Worm (Caenorhabditis elegans) whole organism, young adult: Measurements from ENCODE around the gene col-96.
A peak's percentile ranks its signal among the peaks of the same experiment; 100 is the strongest.

ENCODE experiments used
- B0261.1 ChIP-seq: sonication (generic microtip); optimal IDR thresholded peaks from 2 replicates; lab custom pipeline; 2016; ENCODE audit warnings: mild to moderate bottlenecking, missing genetic modification characterization, moderate library complexity, missing compliant biosample characterization
- B0336.3 ChIP-seq: fragments of 200-800 bp; sonication (Bioruptor generic); IDR thresholded peaks from 2 replicates; pipeline ENCODE4 v1.3.6; 2022; ENCODE audit warnings: missing genetic modification characterization, missing compliant biosample characterization
- F33H1.4 ChIP-seq: fragments of 200-800 bp; sonication (Bioruptor generic); IDR thresholded peaks from 2 replicates; pipeline ENCODE4 v1.3.6; 2022; ENCODE audit warnings: missing genetic modification reagents, missing genetic modification characterization, missing compliant biosample characterization
- F57A8.1 ChIP-seq: fragments of 200-800 bp; sonication (Bioruptor generic); optimal IDR thresholded peaks from 2 replicates; lab custom pipeline; 2018; ENCODE audit warnings: mild to moderate bottlenecking, missing genetic modification characterization, moderate library complexity, missing compliant biosample characterization
- K12H6.12 ChIP-seq: fragments of 200-800 bp; sonication (Bioruptor generic); optimal IDR thresholded peaks from 2 replicates; lab custom pipeline; 2018; ENCODE audit warnings: mild to moderate bottlenecking, missing genetic modification characterization, missing compliant biosample characterization
- Y79H2A.3 ChIP-seq: fragments of 200-800 bp; sonication (Bioruptor generic); conservative IDR thresholded peaks from 2 replicates; pipeline ENCODE4 v1.3.6; 2022; ENCODE audit warnings: missing genetic modification reagents, missing genetic modification characterization, missing compliant biosample characterization
- ZK185.1 ChIP-seq: sonication (generic microtip); optimal IDR thresholded peaks from 2 replicates; lab custom pipeline; 2016; ENCODE audit warnings: mild to moderate bottlenecking, missing genetic modification characterization, missing compliant biosample characterization; ENCODE audit not compliant: poor library complexity, severe bottlenecking
- attf-5 ChIP-seq: fragments of 200-800 bp; sonication (Bioruptor generic); optimal IDR thresholded peaks from 2 replicates; lab custom pipeline; 2018; ENCODE audit warnings: mild to moderate bottlenecking, missing genetic modification characterization, missing compliant biosample characterization
- bed-1 ChIP-seq: fragments of 200-800 bp; sonication (Bioruptor generic); IDR thresholded peaks from 2 replicates; pipeline ENCODE4 v1.3.6; 2022; ENCODE audit warnings: missing genetic modification reagents, missing genetic modification characterization, missing compliant biosample characterization
- cebp-2 ChIP-seq: fragments of 200-800 bp; sonication (Bioruptor generic); IDR thresholded peaks from 2 replicates; pipeline ENCODE4 v1.3.6; 2022; ENCODE audit warnings: missing genetic modification characterization, missing compliant biosample characterization
- ceh-100 ChIP-seq: fragments of 200-800 bp; sonication (Bioruptor generic); IDR thresholded peaks from 2 replicates; pipeline ENCODE4 v1.3.6; 2022; ENCODE audit warnings: missing genetic modification reagents, missing genetic modification characterization, missing compliant biosample characterization
- ceh-27 ChIP-seq: fragments of 200-800 bp; sonication (Bioruptor generic); optimal IDR thresholded peaks from 2 replicates; lab custom pipeline; 2018; ENCODE audit warnings: mild to moderate bottlenecking, missing genetic modification characterization, moderate library complexity, missing compliant biosample characterization
- ceh-79 ChIP-seq: sonication (generic microtip); optimal IDR thresholded peaks from 2 replicates; lab custom pipeline; 2017; ENCODE audit warnings: mild to moderate bottlenecking, missing genetic modification characterization, missing compliant biosample characterization
- ceh-91 ChIP-seq: fragments of 200-800 bp; sonication (Bioruptor generic); IDR thresholded peaks from 2 replicates; pipeline ENCODE4 v1.3.6; 2022; ENCODE audit warnings: missing genetic modification reagents, missing genetic modification characterization, missing compliant biosample characterization
- chd-7 ChIP-seq: sonication (generic microtip); optimal IDR thresholded peaks from 2 replicates; lab custom pipeline; 2016; ENCODE audit warnings: mild to moderate bottlenecking, missing genetic modification characterization, moderate library complexity, missing compliant biosample characterization
- die-1 ChIP-seq: sonication (generic microtip); optimal IDR thresholded peaks from 2 replicates; lab custom pipeline; 2016; ENCODE audit warnings: missing genotype, mild to moderate bottlenecking, missing genetic modification characterization, missing compliant biosample characterization
- egl-44 ChIP-seq: fragments of 200-800 bp; sonication (Bioruptor generic); IDR thresholded peaks from 2 replicates; pipeline ENCODE4 v1.3.6; 2022; ENCODE audit warnings: missing genetic modification reagents, missing genetic modification characterization, missing compliant biosample characterization
- egrh-3 ChIP-seq: fragments of 200-800 bp; sonication (Bioruptor generic); IDR thresholded peaks from 2 replicates; pipeline ENCODE4 v1.3.6; 2022; ENCODE audit warnings: missing genetic modification reagents, missing genetic modification characterization, missing compliant biosample characterization
- ekl-4 ChIP-seq: fragments of 200-800 bp; sonication (Bioruptor generic); IDR thresholded peaks from 2 replicates; pipeline ENCODE4 v1.3.6; 2022; ENCODE audit warnings: missing genetic modification reagents, missing genetic modification characterization, missing compliant biosample characterization
- ets-4 ChIP-seq: fragments of 200-800 bp; sonication (Bioruptor generic); optimal IDR thresholded peaks from 2 replicates; lab custom pipeline; 2018; ENCODE audit warnings: mild to moderate bottlenecking, missing genetic modification characterization, missing compliant biosample characterization
- gei-17 ChIP-seq: fragments of 200-800 bp; sonication (Bioruptor generic); optimal IDR thresholded peaks from 2 replicates; lab custom pipeline; 2018; ENCODE audit warnings: mild to moderate bottlenecking, missing genetic modification characterization, missing compliant biosample characterization
- hlh-12 ChIP-seq: sonication (generic microtip); optimal IDR thresholded peaks from 2 replicates; lab custom pipeline; 2016; ENCODE audit warnings: missing genetic modification characterization, missing compliant biosample characterization
- hlh-26 ChIP-seq: fragments of 200-800 bp; sonication (Bioruptor generic); conservative IDR thresholded peaks from 2 replicates; pipeline ENCODE4 v1.3.6; 2022; ENCODE audit warnings: missing genetic modification reagents, missing genetic modification characterization, missing compliant biosample characterization
- hmg-1.2 ChIP-seq: fragments of 200-800 bp; sonication (Bioruptor generic); IDR thresholded peaks from 2 replicates; pipeline ENCODE4 v1.3.6; 2022; ENCODE audit warnings: missing genetic modification reagents, missing genetic modification characterization, missing compliant biosample characterization
- hrde-1 ChIP-seq: sonication (generic microtip); optimal IDR thresholded peaks from 2 replicates; lab custom pipeline; 2016; ENCODE audit warnings: missing genetic modification characterization, mild to moderate bottlenecking, missing compliant biosample characterization, moderate library complexity, missing genotype, missing genetic modification reagents, borderline replicate concordance
- hsf-1 ChIP-seq: fragments of 200-800 bp; sonication (Bioruptor generic); IDR thresholded peaks from 2 replicates; pipeline ENCODE4 v1.3.6; 2022; ENCODE audit warnings: missing genetic modification reagents, missing genetic modification characterization, missing compliant biosample characterization
- lag-1 ChIP-seq: fragments of 200-800 bp; sonication (Bioruptor generic); IDR thresholded peaks from 2 replicates; pipeline ENCODE4 v1.3.6; 2022; ENCODE audit warnings: missing genetic modification reagents, missing genetic modification characterization, missing compliant biosample characterization
- let-526 ChIP-seq: fragments of 200-800 bp; sonication (Bioruptor generic); IDR thresholded peaks from 2 replicates; pipeline ENCODE4 v1.3.6; 2022; ENCODE audit warnings: missing genetic modification reagents, missing genetic modification characterization, missing compliant biosample characterization
- let-607 ChIP-seq, 2 experiments: fragments of 200-800 bp in 1 of 2; sonication (Bioruptor generic) in 1 of 2; sonication (generic microtip) in 1 of 2; optimal IDR thresholded peaks; 2 replicates each; lab custom pipeline; 2016 to 2018; ENCODE audit warnings: mild to moderate bottlenecking in 2 of 2, missing compliant biosample characterization in 2 of 2, missing genetic modification characterization in 2 of 2, moderate library complexity in 2 of 2, missing genotype in 1 of 2
- lin-35 ChIP-seq, 3 experiments: fragments of 150-350 bp in 2 of 3; sonication (generic microtip) in 1 of 3; optimal IDR thresholded peaks; 2 replicates each; lab custom pipeline; 2014 to 2018; ENCODE audit warnings: missing biosample characterization in 3 of 3, missing genetic modification characterization in 3 of 3, missing genetic modification reagents in 3 of 3
- lin-40 ChIP-seq: sonication (generic microtip); optimal IDR thresholded peaks from 2 replicates; lab custom pipeline; 2016; ENCODE audit warnings: missing genetic modification characterization, mild to moderate bottlenecking, missing compliant biosample characterization, missing genotype, missing genetic modification reagents
- lin-54 ChIP-seq: fragments of 200-800 bp; sonication (Bioruptor generic); optimal IDR thresholded peaks from 2 replicates; lab custom pipeline; 2018; ENCODE audit warnings: mild to moderate bottlenecking, missing genetic modification characterization, missing compliant biosample characterization
- lir-1 ChIP-seq: fragments of 200-800 bp; sonication (Bioruptor generic); conservative IDR thresholded peaks from 2 replicates; pipeline ENCODE4 v1.3.6; 2022; ENCODE audit warnings: missing genetic modification reagents, missing genetic modification characterization, missing compliant biosample characterization
- lsl-1 ChIP-seq: fragments of 200-800 bp; sonication (Bioruptor generic); optimal IDR thresholded peaks from 2 replicates; lab custom pipeline; 2018; ENCODE audit warnings: mild to moderate bottlenecking, missing genetic modification characterization, moderate library complexity, missing compliant biosample characterization
- lsy-27 ChIP-seq: sonication (generic microtip); optimal IDR thresholded peaks from 2 replicates; lab custom pipeline; 2017; ENCODE audit warnings: missing genetic modification characterization, mild to moderate bottlenecking, missing compliant biosample characterization, antibody characterized with exemption, missing genotype, borderline replicate concordance; ENCODE audit not compliant: insufficient read depth
- madf-10 ChIP-seq: sonication (generic microtip); optimal IDR thresholded peaks from 2 replicates; lab custom pipeline; 2016; ENCODE audit warnings: mild to moderate bottlenecking, missing genetic modification characterization, missing compliant biosample characterization
- madf-6 ChIP-seq: fragments of 200-800 bp; sonication (Bioruptor generic); IDR thresholded peaks from 2 replicates; pipeline ENCODE4 v1.3.6; 2022; ENCODE audit warnings: missing genetic modification reagents, missing genetic modification characterization, missing compliant biosample characterization
- mcd-1 ChIP-seq: fragments of 200-800 bp; sonication (Bioruptor generic); IDR thresholded peaks from 2 replicates; pipeline ENCODE4 v1.3.6; 2022; ENCODE audit warnings: missing genetic modification reagents, missing genetic modification characterization, missing compliant biosample characterization
- mes-4 ChIP-seq: sonication (generic microtip); optimal IDR thresholded peaks from 2 replicates; lab custom pipeline; 2016; ENCODE audit warnings: missing genotype, missing genetic modification characterization, missing compliant biosample characterization
- nfya-1 ChIP-seq: sonication (generic microtip); optimal IDR thresholded peaks from 2 replicates; lab custom pipeline; 2017; ENCODE audit warnings: antibody characterized with exemption, missing compliant biosample characterization, missing genetic modification characterization, borderline replicate concordance; ENCODE audit not compliant: insufficient read depth
- nhr-179 ChIP-seq: sonication (generic microtip); optimal IDR thresholded peaks from 2 replicates; lab custom pipeline; 2016; ENCODE audit warnings: mild to moderate bottlenecking, missing genetic modification characterization, missing compliant biosample characterization
- nhr-90 ChIP-seq: sonication (generic microtip); optimal IDR thresholded peaks from 2 replicates; lab custom pipeline; 2016; ENCODE audit warnings: missing genotype, mild to moderate bottlenecking, missing genetic modification characterization, missing compliant biosample characterization
- rcor-1 ChIP-seq: fragments of 200-800 bp; sonication (Bioruptor generic); IDR thresholded peaks from 2 replicates; pipeline ENCODE4 v1.3.6; 2022; ENCODE audit warnings: missing genetic modification reagents, missing genetic modification characterization, missing compliant biosample characterization
- rpc-1 ChIP-seq, 2 experiments: fragments of 150-350 bp in 1 of 2; sonication (generic microtip) in 1 of 2; optimal IDR thresholded peaks; 2 replicates each; lab custom pipeline; 2014 to 2018; ENCODE audit warnings: missing biosample characterization in 1 of 2, missing genetic modification characterization in 1 of 2, missing genetic modification reagents in 1 of 2, missing genotype in 1 of 2
- somi-1 ChIP-seq: fragments of 200-800 bp; sonication (Bioruptor generic); optimal IDR thresholded peaks from 2 replicates; lab custom pipeline; 2018; ENCODE audit warnings: mild to moderate bottlenecking, missing genetic modification characterization, missing compliant biosample characterization
- sptf-2 ChIP-seq: fragments of 200-800 bp; sonication (Bioruptor generic); optimal IDR thresholded peaks from 2 replicates; lab custom pipeline; 2018; ENCODE audit warnings: mild to moderate bottlenecking, missing genetic modification characterization, missing compliant biosample characterization
- unc-130 ChIP-seq: sonication (generic microtip); optimal IDR thresholded peaks from 2 replicates; lab custom pipeline; 2016; ENCODE audit warnings: missing genetic modification reagents, missing genetic modification characterization, missing compliant biosample characterization
- ztf-25 ChIP-seq: fragments of 200-800 bp; sonication (Bioruptor generic); IDR thresholded peaks from 2 replicates; pipeline ENCODE4 v1.3.6; 2022; ENCODE audit warnings: missing genetic modification reagents, missing genetic modification characterization, missing compliant biosample characterization

col-96 gene

ce11 chrIII:11746718-11747117, 40.2 kb upstream of the col-96 start, which contains the start of gene mrt-2 (continued):
- peak; percentile 91 for TF ChIP-seq lin-54
- no peak for TF ChIP-seq lsy-27 (tag; lab: Kevin White, UChicago)
- no peak for TF ChIP-seq ztf-25 (GFP tag; lab: Robert Waterston, UW)
- peak; percentile 78 for TF ChIP-seq lin-40 (tag; lab: Kevin White, UChicago)
- TF ChIP-seq nhr-179 (tag; lab: Kevin White, UChicago), result no peak
- no peak for TF ChIP-seq ZK185.1 (tag; lab: Kevin White, UChicago)
- no peak for TF ChIP-seq ets-4 (GFP tag; lab: Kevin White, UChicago)
- peak; percentile 57; the same call in 1 of the 2 replicates for TF ChIP-seq ceh-100 (GFP tag; lab: Robert Waterston, UW)
- no peak for TF ChIP-seq let-526 (GFP tag; lab: Robert Waterston, UW)
- no peak for TF ChIP-seq F57A8.1 (GFP tag; lab: Kevin White, UChicago)
- no peak for TF ChIP-seq cebp-2 (GFP tag; lab: Robert Waterston, UW)
- no peak for TF ChIP-seq B0261.1 (tag; lab: Kevin White, UChicago)
- no peak for TF ChIP-seq hlh-12 (tag; lab: Kevin White, UChicago)
- no peak for TF ChIP-seq hsf-1
- no peak for TF ChIP-seq nhr-90 (tag; lab: Kevin White, UChicago)
- TF ChIP-seq hrde-1, result no peak
- peak; percentile 12 for TF ChIP-seq lsl-1 (GFP tag; lab: Kevin White, UChicago)
- TF ChIP-seq rcor-1, result peak; percentile 76
- no peak for TF ChIP-seq hmg-1.2 (GFP tag; lab: Robert Waterston, UW)
- no peak for TF ChIP-seq mes-4
- TF ChIP-seq B0336.3 (GFP tag; lab: Robert Waterston, UW), result peak; percentile 22; the same call in 1 of the 2 replicates
- no peak for TF ChIP-seq ekl-4 (GFP tag; lab: Robert Waterston, UW)
- no peak for TF ChIP-seq nfya-1 (tag; lab: Kevin White, UChicago)
- TF ChIP-seq somi-1, result no peak
- peak; percentile 74 for TF ChIP-seq lir-1 (GFP tag; lab: Robert Waterston, UW)
- TF ChIP-seq bed-1 (GFP tag; lab: Robert Waterston, UW), result no peak
- peak; percentile 42 for TF ChIP-seq K12H6.12 (tag; lab: Kevin White, UChicago)
- TF ChIP-seq madf-10 (tag; lab: Kevin White, UChicago), result peak; percentile 48
- TF ChIP-seq hlh-26 (GFP tag; lab: Robert Waterston, UW), result no peak
- TF ChIP-seq gei-17, result no peak
- peak; percentile 80 for TF ChIP-seq mcd-1 (GFP tag; lab: Robert Waterston, UW)
- TF ChIP-seq die-1 (tag; lab: Kevin White, UChicago), result no peak
- TF ChIP-seq Y79H2A.3, result no peak
- TF ChIP-seq chd-7 (tag; lab: Kevin White, UChicago), result no peak
- TF ChIP-seq unc-130 (GFP tag; lab: Kevin White, UChicago), result peak; percentile 73
- TF ChIP-seq sptf-2 (GFP tag; lab: Kevin White, UChicago), result no peak
- peak; percentile 16 for TF ChIP-seq attf-5 (GFP tag; lab: Kevin White, UChicago)
- TF ChIP-seq ceh-79 (tag; lab: Kevin White, UChicago), result no peak
- TF ChIP-seq egl-44, result no peak
- TF ChIP-seq let-607 (tag; optimal IDR thresholded peaks at IDR 0.05; lab: Kevin White, UChicago), result peak in 1 of 2 experiments; percentile 46
- TF ChIP-seq ceh-27 (GFP tag; lab: Kevin White, UChicago), result peak; percentile 73
- no peak for TF ChIP-seq lag-1 (GFP tag; lab: Robert Waterston, UW)
- no peak for TF ChIP-seq rpc-1 (optimal IDR thresholded peaks at IDR 0.05; lab: Kevin White, UChicago)
- no peak for TF ChIP-seq rpc-1 (tag; optimal IDR thresholded peaks at IDR 0.05; lab: Kevin White, UChicago)
- TF ChIP-seq F33H1.4, result peak; percentile 54
- TF ChIP-seq egrh-3 (GFP tag; lab: Robert Waterston, UW), result no peak
- peak in 2 of 3 experiments; percentile 35 to 86 for TF ChIP-seq lin-35 (GFP tag; optimal IDR thresholded peaks at IDR 0.05; lab: Kevin White, UChicago)
- TF ChIP-seq ceh-91 (GFP tag; lab: Robert Waterston, UW), result no peak
- TF ChIP-seq madf-6 (GFP tag; lab: Robert Waterston, UW), result peak; percentile 67
